Worm (Caenorhabditis elegans) whole organism, young adult: ENCODE data around the gene K07F5.7.

ENCODE experiments used
- F33H1.4 ChIP-seq: fragments of 200-800 bp; sonication (Bioruptor generic); IDR thresholded peaks from 2 replicates; pipeline ENCODE4 v1.3.6; 2022; ENCODE audit warnings: missing genetic modification reagents, missing genetic modification characterization, missing compliant biosample characterization
- F49E8.2 ChIP-seq: sonication (generic microtip); optimal IDR thresholded peaks from 3 replicates; lab custom pipeline; 2017; ENCODE audit warnings: missing genetic modification characterization, mild to moderate bottlenecking, missing compliant biosample characterization, antibody characterized with exemption, moderate library complexity; ENCODE audit not compliant: insufficient read depth
- F52B5.7 ChIP-seq: sonication (generic microtip); optimal IDR thresholded peaks from 2 replicates; lab custom pipeline; 2016; ENCODE audit warnings: mild to moderate bottlenecking, missing genetic modification characterization, missing compliant biosample characterization
- K11D2.4 ChIP-seq: fragments of 200-800 bp; sonication (Bioruptor generic); IDR thresholded peaks from 2 replicates; pipeline ENCODE4 v1.3.6; 2022; ENCODE audit warnings: missing genetic modification reagents, missing genetic modification characterization, missing compliant biosample characterization
- ceh-27 ChIP-seq: fragments of 200-800 bp; sonication (Bioruptor generic); optimal IDR thresholded peaks from 2 replicates; lab custom pipeline; 2018; ENCODE audit warnings: mild to moderate bottlenecking, missing genetic modification characterization, moderate library complexity, missing compliant biosample characterization
- die-1 ChIP-seq: sonication (generic microtip); optimal IDR thresholded peaks from 2 replicates; lab custom pipeline; 2016; ENCODE audit warnings: missing genotype, mild to moderate bottlenecking, missing genetic modification characterization, missing compliant biosample characterization
- gei-17 ChIP-seq: fragments of 200-800 bp; sonication (Bioruptor generic); optimal IDR thresholded peaks from 2 replicates; lab custom pipeline; 2018; ENCODE audit warnings: mild to moderate bottlenecking, missing genetic modification characterization, missing compliant biosample characterization
- lin-35 ChIP-seq, 3 experiments: fragments of 150-350 bp in 2 of 3; sonication (generic microtip) in 1 of 3; optimal IDR thresholded peaks; 2 replicates each; lab custom pipeline; 2014 to 2018; ENCODE audit warnings: missing biosample characterization in 3 of 3, missing genetic modification characterization in 3 of 3, missing genetic modification reagents in 3 of 3
- unc-62 ChIP-seq: fragments of 150-350 bp; optimal IDR thresholded peaks from 2 replicates; lab custom pipeline; 2014; ENCODE audit warnings: missing biosample characterization, missing genetic modification reagents, missing genetic modification characterization
- ztf-26 ChIP-seq: sonication (generic microtip); optimal IDR thresholded peaks from 2 replicates; lab custom pipeline; 2017; ENCODE audit warnings: missing genetic modification characterization, missing compliant biosample characterization

- TF ChIP-seq F33H1.4 (GFP tag; lab: Robert Waterston, UW), result no peak
- TF ChIP-seq die-1 (tag; lab: Kevin White, UChicago), result no peak
- TF ChIP-seq lin-35 (GFP tag; optimal IDR thresholded peaks at IDR 0.05; lab: Kevin White, UChicago), result no peak
- no peak for TF ChIP-seq K11D2.4 (GFP tag; lab: Robert Waterston, UW)
- no peak for TF ChIP-seq unc-62 (GFP tag; lab: Kevin White, UChicago)
- TF ChIP-seq F49E8.2 (tag; lab: Kevin White, UChicago), result no peak
- TF ChIP-seq ztf-26 (tag; lab: Kevin White, UChicago), result no peak
- no peak for TF ChIP-seq gei-17 (GFP tag; lab: Kevin White, UChicago)
- no peak for TF ChIP-seq F52B5.7 (tag; lab: Kevin White, UChicago)
- TF ChIP-seq ceh-27 (GFP tag; lab: Kevin White, UChicago), result no peak
Observed at ce11 chrIV:9850931-9851330, 3.0 kb upstream of the K07F5.7 start, which contains the start of gene ssp-10.
